Fruit fly (Drosophila melanogaster): ENCODE data around the gene z.

The z gene

dm6 chrX:2447750-2448299 lies at the start of gene z:
Gene z (plus strand): TSS chrX:2447769.
- TF ChIP-seq CG32121 (GFP tag; IDR thresholded peaks at IDR 0.05) (no peak), Snoo (tag; optimal IDR thresholded peaks at IDR 0.05) (no peak)

dm6 chrX:2399438-2399837 lies 48.1 kb upstream of the z start:
- TF ChIP-seq CG17806 (tag; optimal IDR thresholded peaks at IDR 0.05) (no peak), CG14655 (GFP tag; optimal IDR thresholded peaks at IDR 0.05) (no peak), Ets98B (GFP tag; IDR thresholded peaks at IDR 0.05) (no peak), CG9948 (tag; optimal IDR thresholded peaks at IDR 0.05) (no peak), fd96Ca (GFP tag; IDR thresholded peaks at IDR 0.05) (no peak), CG34367 (tag; optimal IDR thresholded peaks at IDR 0.05) (no peak), Snoo (tag; optimal IDR thresholded peaks at IDR 0.05) (no peak), CG4496 (GFP tag; IDR thresholded peaks at IDR 0.05) (no peak), D1 (tag; optimal IDR thresholded peaks at IDR 0.05) (no peak), CG13204 (GFP tag; optimal IDR thresholded peaks at IDR 0.05) (no peak), EcR (GFP tag; optimal IDR thresholded peaks at IDR 0.05) (no peak), rn (GFP tag; IDR thresholded peaks at IDR 0.05) (no peak), CG12605 (GFP tag; IDR thresholded peaks at IDR 0.05) (no peak), CG32121 (GFP tag; IDR thresholded peaks at IDR 0.05) (no peak), gl (tag; optimal IDR thresholded peaks at IDR 0.05) (no peak), CG10348 (GFP tag; IDR thresholded peaks at IDR 0.05) (no peak), CG15710 (tag; optimal IDR thresholded peaks at IDR 0.05) (no peak), Pif1B (GFP tag; optimal IDR thresholded peaks at IDR 0.05) (no peak), CG8159 (tag; optimal IDR thresholded peaks at IDR 0.05) (no peak), CG8301 (tag; optimal IDR thresholded peaks at IDR 0.05) (no peak)

DNA sequence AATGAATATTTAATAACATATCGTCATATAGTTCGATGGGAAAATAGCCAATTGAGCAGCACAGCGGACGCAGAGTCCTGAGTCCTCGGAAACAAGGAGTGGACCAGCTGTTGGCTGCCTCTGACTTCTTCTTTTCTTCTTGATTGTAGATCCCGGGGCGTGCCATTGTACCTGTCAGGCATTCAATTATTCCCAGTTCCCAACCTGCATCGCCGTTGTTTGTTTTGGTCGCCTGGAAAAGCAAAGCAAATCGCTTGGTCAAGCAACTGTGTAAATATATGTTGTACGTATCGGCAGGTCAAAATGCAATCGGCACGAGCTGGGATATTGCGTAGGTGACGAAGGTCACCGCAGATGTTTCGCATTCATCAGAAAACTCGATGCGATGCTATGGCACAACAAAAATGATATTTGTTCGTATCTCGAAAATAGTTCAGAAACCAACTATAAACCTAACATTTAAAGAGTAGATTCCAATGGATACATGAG lies 38.9 kb upstream of the z start:
- no peak for TF ChIP-seq CG14655 (GFP tag; optimal IDR thresholded peaks at IDR 0.05)

dm6 chrX:2410805-2411204 lies 36.8 kb upstream of the z start, which contains the start of gene CG12496:
Gene CG12496 (minus strand): TSS chrX:2410901.
- no peak for TF ChIP-seq CG32121 (GFP tag; IDR thresholded peaks at IDR 0.05)
- no peak for TF ChIP-seq CG12605 (GFP tag; IDR thresholded peaks at IDR 0.05)
- no peak for TF ChIP-seq CG8159 (tag; optimal IDR thresholded peaks at IDR 0.05)
- TF ChIP-seq CG34367 (tag; optimal IDR thresholded peaks at IDR 0.05): no peak
- no peak for TF ChIP-seq CG9948 (tag; optimal IDR thresholded peaks at IDR 0.05)
- no peak for TF ChIP-seq CG13204 (GFP tag; optimal IDR thresholded peaks at IDR 0.05)
- no peak for TF ChIP-seq CG10348 (GFP tag; IDR thresholded peaks at IDR 0.05)
- TF ChIP-seq gl (tag; optimal IDR thresholded peaks at IDR 0.05): no peak
- no peak for TF ChIP-seq fd96Ca (GFP tag; IDR thresholded peaks at IDR 0.05)
- no peak for TF ChIP-seq Pif1B (GFP tag; optimal IDR thresholded peaks at IDR 0.05)
- TF ChIP-seq rn (GFP tag; IDR thresholded peaks at IDR 0.05): no peak
- TF ChIP-seq CG8301 (tag; optimal IDR thresholded peaks at IDR 0.05): no peak
- no peak for TF ChIP-seq CG4496 (GFP tag; IDR thresholded peaks at IDR 0.05)
- TF ChIP-seq CG15710 (tag; optimal IDR thresholded peaks at IDR 0.05): no peak
- no peak for TF ChIP-seq EcR (GFP tag; optimal IDR thresholded peaks at IDR 0.05)
- TF ChIP-seq D1 (tag; optimal IDR thresholded peaks at IDR 0.05): no peak
- TF ChIP-seq Pif1A (GFP tag; optimal IDR thresholded peaks at IDR 0.05): no peak
- no peak for TF ChIP-seq CG17806 (tag; optimal IDR thresholded peaks at IDR 0.05)
- no peak for TF ChIP-seq Snoo (tag; optimal IDR thresholded peaks at IDR 0.05)

DNA sequence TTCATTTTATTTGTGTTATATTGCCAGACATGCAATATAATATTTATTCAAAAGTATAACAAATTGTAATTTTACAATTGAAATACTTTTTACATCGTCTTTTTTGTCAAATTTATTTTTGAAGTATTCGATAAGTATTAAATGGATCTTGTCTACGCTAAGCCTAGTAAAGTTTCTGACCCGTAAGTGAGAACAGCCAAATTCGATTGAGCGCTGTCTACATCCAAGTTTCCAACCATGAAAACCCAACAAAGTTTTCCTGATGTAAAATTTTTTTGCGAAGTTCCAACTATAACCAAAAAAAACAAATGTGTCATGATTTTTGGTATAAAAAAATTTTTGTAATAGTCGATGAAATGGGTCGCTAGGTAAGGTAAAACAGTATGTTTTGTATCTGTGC lies 28.1 kb upstream of the z start:
- peak; percentile 61 for TF ChIP-seq D1 (tag; optimal IDR thresholded peaks at IDR 0.05)
- no peak for TF ChIP-seq CG8159 (tag; optimal IDR thresholded peaks at IDR 0.05)

DNA sequence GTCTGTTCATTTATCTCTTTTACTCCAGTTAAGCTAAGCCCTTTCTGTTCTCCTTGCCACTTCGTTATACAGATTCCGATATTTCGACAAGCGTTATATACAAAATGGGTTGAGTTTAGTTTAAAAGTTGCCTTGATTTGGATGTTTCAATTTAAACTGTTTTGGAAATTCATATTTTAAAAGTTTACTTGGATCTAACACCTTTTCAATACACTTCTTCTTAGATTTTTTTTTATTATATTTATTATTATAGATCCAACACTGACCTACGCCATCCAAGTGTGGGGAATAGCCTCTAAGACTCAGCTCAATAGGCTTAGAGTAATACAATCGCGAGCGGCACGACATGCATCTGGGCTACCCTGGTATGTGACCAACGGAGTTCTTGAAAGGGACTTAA lies 21.8 kb upstream of the z start, which contains the start of gene CG32797:
TSS of gene CG32797 (minus strand) at position 101 of the 400 bp plus-strand sequence.
- TF ChIP-seq CG8301 (tag; optimal IDR thresholded peaks at IDR 0.05) (no peak), rn (GFP tag; IDR thresholded peaks at IDR 0.05) (no peak), EcR (GFP tag; optimal IDR thresholded peaks at IDR 0.05) (no peak), fd96Ca (GFP tag; IDR thresholded peaks at IDR 0.05) (no peak), CG17806 (tag; optimal IDR thresholded peaks at IDR 0.05) (no peak), CG9948 (tag; optimal IDR thresholded peaks at IDR 0.05) (no peak), CG34367 (tag; optimal IDR thresholded peaks at IDR 0.05) (no peak), CG15710 (tag; optimal IDR thresholded peaks at IDR 0.05) (no peak), CG32121 (GFP tag; IDR thresholded peaks at IDR 0.05) (no peak)

dm6 chrX:2428903-2429302 lies 18.7 kb upstream of the z start, which contains the start of gene gt:
Gene gt (minus strand): TSS chrX:2428967.
- TF ChIP-seq CG10348 (GFP tag; IDR thresholded peaks at IDR 0.05) (no peak), CG34367 (tag; optimal IDR thresholded peaks at IDR 0.05) (no peak), D1 (tag; optimal IDR thresholded peaks at IDR 0.05) (no peak), gl (tag; optimal IDR thresholded peaks at IDR 0.05) (no peak), CG13204 (GFP tag; optimal IDR thresholded peaks at IDR 0.05) (no peak), CG12605 (GFP tag; IDR thresholded peaks at IDR 0.05) (no peak), rn (GFP tag; IDR thresholded peaks at IDR 0.05) (no peak), CG8301 (tag; optimal IDR thresholded peaks at IDR 0.05) (no peak)
